Fruit fly (Drosophila melanogaster) whole organism, embryonic: ENCODE data around the gene CG8476.

Source experiments
- ATbp ChIP-seq: fragments of 200-800 bp; sonication (Bioruptor generic); optimal IDR thresholded peaks from 2 replicates; lab custom pipeline; 2017; ENCODE audit warnings: missing biosample characterization, mild to moderate bottlenecking, missing genetic modification characterization, missing genetic modification reagents
- Adf1 ChIP-seq: fragments of 200-800 bp; sonication (Bioruptor generic); IDR thresholded peaks from 2 replicates; pipeline ENCODE4 v1.3.6; 2022; ENCODE audit warnings: missing biosample characterization, missing genetic modification characterization
- Atf-2 ChIP-seq: fragments of 200-800 bp; sonication (Bioruptor generic); optimal IDR thresholded peaks from 2 replicates; lab custom pipeline; 2016; ENCODE audit warnings: missing biosample characterization, missing genetic modification characterization
- Awh ChIP-seq: fragments of 200-800 bp; sonication (Bioruptor generic); IDR thresholded peaks from 2 replicates; pipeline ENCODE4, ENCODE4 v1.3.6; 2022; ENCODE audit warnings: missing biosample characterization, missing genetic modification characterization
- BEAF-32 ChIP-seq: fragments of 200-800 bp; sonication (Bioruptor generic); optimal IDR thresholded peaks from 3 replicates; lab custom pipeline; 2017; ENCODE audit warnings: missing biosample characterization, missing genetic modification characterization, mild to moderate bottlenecking, moderate library complexity, missing genetic modification reagents
- CG10321 ChIP-seq: fragments of 200-800 bp; sonication (Bioruptor generic); IDR thresholded peaks from 2 replicates; pipeline ENCODE4 v1.3.6; 2022; ENCODE audit warnings: missing biosample characterization, missing genetic modification characterization
- CG12155 ChIP-seq: fragments of 200-800 bp; sonication (Bioruptor generic); optimal IDR thresholded peaks from 3 replicates; lab custom pipeline; 2016; ENCODE audit warnings: missing biosample characterization, missing genetic modification characterization
- CG12299 ChIP-seq: fragments of 200-800 bp; sonication (Bioruptor generic); optimal IDR thresholded peaks from 2 replicates; lab custom pipeline; 2018; ENCODE audit warnings: missing biosample characterization, mild to moderate bottlenecking, missing genetic modification characterization
- CG1233 ChIP-seq: fragments of 200-800 bp; sonication (Bioruptor generic); optimal IDR thresholded peaks from 4 replicates; lab custom pipeline; 2018; ENCODE audit warnings: missing biosample characterization, mild to moderate bottlenecking, missing genetic modification characterization
- CG13287 ChIP-seq: fragments of 200-800 bp; sonication (Bioruptor generic); IDR thresholded peaks from 2 replicates; pipeline ENCODE4 v1.3.6; 2022; ENCODE audit warnings: missing biosample characterization, missing genetic modification characterization; ENCODE audit not compliant: partially characterized antibody
- CG13894 ChIP-seq: fragments of 200-800 bp; sonication (Bioruptor generic); optimal IDR thresholded peaks from 3 replicates; lab custom pipeline; 2018; ENCODE audit warnings: missing biosample characterization, mild to moderate bottlenecking, missing genetic modification characterization, moderate library complexity
- CG14667 ChIP-seq: fragments of 200-800 bp; sonication (Bioruptor generic); IDR thresholded peaks from 2 replicates; pipeline ENCODE4 v1.3.6; 2022; ENCODE audit warnings: missing biosample characterization, missing genetic modification characterization
- CG17568 ChIP-seq: fragments of 200-800 bp; sonication (Bioruptor generic); optimal IDR thresholded peaks from 2 replicates; lab custom pipeline; 2018; ENCODE audit warnings: missing biosample characterization, mild to moderate bottlenecking, missing genetic modification characterization, moderate library complexity
- CG18599 ChIP-seq: fragments of 200-800 bp; sonication (Bioruptor generic); optimal IDR thresholded peaks from 3 replicates; lab custom pipeline; 2017; ENCODE audit warnings: missing biosample characterization, missing genetic modification characterization, mild to moderate bottlenecking, moderate library complexity, missing genetic modification reagents
- CG2202 ChIP-seq: fragments of 200-800 bp; sonication (Bioruptor generic); optimal IDR thresholded peaks from 2 replicates; lab custom pipeline; 2018; ENCODE audit warnings: missing biosample characterization, mild to moderate bottlenecking, missing genetic modification characterization
- CG31388 ChIP-seq: fragments of 200-800 bp; sonication (Bioruptor generic); optimal IDR thresholded peaks from 2 replicates; lab custom pipeline; 2016; ENCODE audit warnings: missing biosample characterization, missing genetic modification characterization
- CG3163 ChIP-seq: fragments of 200-800 bp; sonication (Bioruptor generic); optimal IDR thresholded peaks from 3 replicates; lab custom pipeline; 2016; ENCODE audit warnings: missing biosample characterization, missing genetic modification characterization
- CG3995 ChIP-seq: fragments of 200-800 bp; sonication (Bioruptor generic); optimal IDR thresholded peaks from 3 replicates; lab custom pipeline; 2016; ENCODE audit warnings: missing biosample characterization, missing genetic modification characterization
- CG4360 ChIP-seq: fragments of 200-800 bp; sonication (Bioruptor generic); IDR thresholded peaks from 2 replicates; pipeline ENCODE4 v1.3.6; 2022; ENCODE audit warnings: missing biosample characterization, missing genetic modification characterization
- CG43689 ChIP-seq: fragments of 200-800 bp; sonication (Bioruptor generic); IDR thresholded peaks from 2 replicates; pipeline ENCODE4 v1.3.6; 2022; ENCODE audit warnings: missing biosample characterization, missing genetic modification characterization
- CG6272 ChIP-seq: fragments of 200-800 bp; sonication (Bioruptor generic); IDR thresholded peaks from 2 replicates; pipeline ENCODE4 v1.3.6; 2022; ENCODE audit warnings: missing biosample characterization, missing genetic modification characterization
- CG6813 ChIP-seq: fragments of 200-800 bp; sonication (Bioruptor generic); optimal IDR thresholded peaks from 2 replicates; lab custom pipeline; 2017; ENCODE audit warnings: missing biosample characterization, missing genetic modification characterization, mild to moderate bottlenecking, moderate library complexity, missing genetic modification reagents
- CG8924 ChIP-seq: fragments of 200-800 bp; optimal IDR thresholded peaks from 3 replicates; lab custom pipeline; 2019; ENCODE audit warnings: missing biosample characterization, mild to moderate bottlenecking, missing genetic modification characterization, moderate library complexity
- CG9727 ChIP-seq: fragments of 200-800 bp; sonication (Bioruptor generic); optimal IDR thresholded peaks from 3 replicates; lab custom pipeline; 2017; ENCODE audit warnings: missing biosample characterization, mild to moderate bottlenecking, missing genetic modification characterization
- Dad ChIP-seq: fragments of 200-800 bp; sonication (Bioruptor generic); optimal IDR thresholded peaks from 3 replicates; lab custom pipeline; 2016; ENCODE audit warnings: missing biosample characterization, missing genetic modification characterization
- Dll ChIP-seq: fragments of 200-800 bp; sonication (Bioruptor generic); IDR thresholded peaks from 4 replicates; pipeline ENCODE4 v1.3.6; 2022; ENCODE audit warnings: missing biosample characterization, missing genetic modification characterization; ENCODE audit not compliant: partially characterized antibody
- GATAe ChIP-seq: fragments of 200-800 bp; sonication (Bioruptor generic); conservative IDR thresholded peaks from 2 replicates; pipeline ENCODE4 v1.3.6; 2022; ENCODE audit warnings: missing biosample characterization, missing genetic modification characterization
- Hr3 ChIP-seq: fragments of 200-800 bp; sonication (Bioruptor generic); optimal IDR thresholded peaks from 3 replicates; lab custom pipeline; 2016; ENCODE audit warnings: missing biosample characterization, missing genetic modification characterization
- Hr39 ChIP-seq: fragments of >200 bp; optimal IDR thresholded peaks from 2 replicates; lab custom pipeline; 2017
- Jarid2 ChIP-seq: fragments of 200-800 bp; sonication (Bioruptor generic); optimal IDR thresholded peaks from 3 replicates; lab custom pipeline; 2017; ENCODE audit warnings: mild to moderate bottlenecking, missing biosample characterization, missing genetic modification reagents, missing genetic modification characterization
- Mad ChIP-seq: fragments of 200-800 bp; sonication (Bioruptor generic); optimal IDR thresholded peaks from 2 replicates; lab custom pipeline; 2016; ENCODE audit warnings: missing biosample characterization, missing genetic modification characterization
- Med ChIP-seq: fragments of 200-800 bp; sonication (Bioruptor generic); peaks from one replicate; lab custom pipeline; 2016; ENCODE audit warnings: missing biosample characterization, missing genetic modification characterization, mild to moderate bottlenecking, inconsistent platforms, moderate library complexity
- PHDP ChIP-seq: fragments of 200-800 bp; sonication (Bioruptor generic); optimal IDR thresholded peaks from 3 replicates; lab custom pipeline; 2018; ENCODE audit warnings: missing biosample characterization, mild to moderate bottlenecking, missing genetic modification characterization, moderate library complexity
- Side ChIP-seq: fragments of 200-800 bp; sonication (Bioruptor generic); optimal IDR thresholded peaks from 2 replicates; lab custom pipeline; 2016; ENCODE audit warnings: missing biosample characterization, missing genetic modification characterization
- bbx ChIP-seq: fragments of 200-800 bp; sonication (Bioruptor generic); IDR thresholded peaks from 2 replicates; pipeline ENCODE4 v1.3.6; 2022; ENCODE audit warnings: missing biosample characterization, missing genetic modification characterization; ENCODE audit not compliant: partially characterized antibody
- cg ChIP-seq: fragments of 200-800 bp; sonication (Bioruptor generic); optimal IDR thresholded peaks from 3 replicates; lab custom pipeline; 2019; ENCODE audit warnings: missing biosample characterization, mild to moderate bottlenecking, missing genetic modification characterization, moderate library complexity
- chm ChIP-seq: fragments of 200-800 bp; sonication (Bioruptor generic); IDR thresholded peaks from 2 replicates; pipeline ENCODE4 v1.3.6; 2022; ENCODE audit warnings: missing biosample characterization, missing genetic modification characterization
- corto ChIP-seq: fragments of 200-800 bp; sonication (Bioruptor generic); optimal IDR thresholded peaks from 2 replicates; lab custom pipeline; 2016; ENCODE audit warnings: missing biosample characterization, mild to moderate bottlenecking, missing genetic modification characterization, moderate library complexity
- crp ChIP-seq, 2 experiments: fragments of 200-800 bp; sonication (Bioruptor generic); optimal IDR thresholded peaks; 2 replicates in 1 of 2; 3 replicates in 1 of 2; lab custom pipeline; 2017; ENCODE audit warnings: missing biosample characterization in 2 of 2, missing genetic modification characterization in 2 of 2, mild to moderate bottlenecking in 1 of 2, moderate library complexity in 1 of 2
- gro ChIP-seq: fragments of 200-800 bp; sonication (Bioruptor generic); optimal IDR thresholded peaks from 2 replicates; lab custom pipeline; 2016; ENCODE audit warnings: missing biosample characterization, missing genetic modification characterization
- ham ChIP-seq: fragments of 200-800 bp; sonication (Bioruptor generic); IDR thresholded peaks from 2 replicates; pipeline ENCODE4 v1.3.6; 2022; ENCODE audit warnings: missing biosample characterization, missing genetic modification characterization
- lov ChIP-seq, 2 experiments: fragments of 200-800 bp in 1 of 2; fragments of >200 bp in 1 of 2; sonication (Bioruptor generic) in 1 of 2; IDR thresholded peaks in 1 of 2; optimal IDR thresholded peaks in 1 of 2; 2 replicates in 1 of 2; 3 replicates in 1 of 2; pipeline versions ENCODE4 v1.3.6 to Lab custom; 2017 to 2022; ENCODE audit warnings: missing biosample characterization in 1 of 2, missing genetic modification characterization in 1 of 2
- onecut ChIP-seq: fragments of 200-800 bp; sonication (Bioruptor generic); IDR thresholded peaks from 2 replicates; pipeline ENCODE4 v1.3.6; 2022; ENCODE audit warnings: missing biosample characterization, missing genetic modification characterization
- stwl ChIP-seq: fragments of 200-800 bp; sonication (Bioruptor generic); optimal IDR thresholded peaks from 3 replicates; lab custom pipeline; 2018; ENCODE audit warnings: missing biosample characterization, mild to moderate bottlenecking, missing genetic modification characterization, moderate library complexity
- tio ChIP-seq: fragments of 200-800 bp; sonication (Bioruptor generic); optimal IDR thresholded peaks from 2 replicates; lab custom pipeline; 2017; ENCODE audit warnings: missing biosample characterization, missing genetic modification characterization, inconsistent platforms
- z ChIP-seq: fragments of 200-800 bp; sonication (Bioruptor generic); IDR thresholded peaks from 3 replicates; pipeline ENCODE4 v1.3.6; 2022; ENCODE audit warnings: missing biosample characterization, missing genetic modification characterization

Gene CG8476

dm6 chr3R:13260114-13260673, 39.8 kb upstream of the CG8476 start, which contains the start of gene CG11686 (continued):
- TF ChIP-seq bbx (GFP tag; lab: Robert Waterston, UW) = peak; percentile 56; the same call in 1 of the 2 replicates
- TF ChIP-seq CG13287 (GFP tag; lab: Robert Waterston, UW) = peak; percentile 42; the same call in 1 of the 2 replicates
- TF ChIP-seq lov (optimal IDR thresholded peaks at IDR 0.05; lab: Kevin White, UChicago) = no peak
- 0 out of 3 replicates have a peak, but pooled peaks have one; percentile 4 for TF ChIP-seq lov (GFP tag; IDR thresholded peaks at IDR 0.05; lab: Robert Waterston, UW)
- no peak for TF ChIP-seq Hr39 (lab: Kevin White, UChicago)
- TF ChIP-seq CG4360 (GFP tag; lab: Robert Waterston, UW) = no peak
- TF ChIP-seq CG8924 (tag; lab: Kevin White, UChicago) = no peak
- TF ChIP-seq chm = no peak
- no peak for TF ChIP-seq CG9727
- peak; percentile 9 for TF ChIP-seq stwl (tag; lab: Kevin White, UChicago)
- no peak for TF ChIP-seq CG10321 (GFP tag; lab: Robert Waterston, UW)

- TF ChIP-seq Hr3 (GFP tag; lab: Kevin White, UChicago) = no peak
- 0 out of 3 replicates have a peak, but pooled peaks have one; percentile 29 for TF ChIP-seq z
- no peak for TF ChIP-seq gro (GFP tag; lab: Kevin White, UChicago)
- TF ChIP-seq CG12299 = no peak
- no peak for TF ChIP-seq CG6272 (GFP tag; lab: Robert Waterston, UW)
- TF ChIP-seq CG6813 (GFP tag; lab: Kevin White, UChicago) = peak; percentile 2
- TF ChIP-seq GATAe = no peak
- no peak for TF ChIP-seq Side (GFP tag; lab: Kevin White, UChicago)
- no peak for TF ChIP-seq CG1233 (GFP tag; lab: Kevin White, UChicago)
- no peak for TF ChIP-seq CG14667
- peak; percentile 11 for TF ChIP-seq ATbp (GFP tag; lab: Kevin White, UChicago)
- no peak for TF ChIP-seq CG43689 (GFP tag; lab: Robert Waterston, UW)
- peak; percentile 66 for TF ChIP-seq onecut (GFP tag; lab: Robert Waterston, UW)
- no peak for TF ChIP-seq Mad (GFP tag; lab: Kevin White, UChicago)
- no peak for TF ChIP-seq CG17568 (GFP tag; lab: Kevin White, UChicago)
- no peak for TF ChIP-seq Atf-2 (GFP tag; lab: Kevin White, UChicago)
- TF ChIP-seq BEAF-32 (GFP tag; lab: Kevin White, UChicago) = no peak
- no peak for TF ChIP-seq tio (GFP tag; lab: Kevin White, UChicago)
- peak in 1 of 2 experiments; percentile 40 for TF ChIP-seq crp (GFP tag; optimal IDR thresholded peaks at IDR 0.05; lab: Kevin White, UChicago)
- no peak for TF ChIP-seq CG12155
- TF ChIP-seq Adf1 = peak; percentile 7; the same call in 1 of the 2 replicates
- 0 out of 4 replicates have a peak, but pooled peaks have one; percentile 22 for TF ChIP-seq Dll (GFP tag; lab: Robert Waterston, UW)
- peak; percentile 26 for TF ChIP-seq Med (GFP tag; lab: Kevin White, UChicago)
- TF ChIP-seq ham (GFP tag; lab: Robert Waterston, UW) = no peak
- TF ChIP-seq Awh (GFP tag; lab: Robert Waterston, UW) = no peak
- peak; percentile 19 for TF ChIP-seq PHDP
- TF ChIP-seq CG13894 (tag; lab: Kevin White, UChicago) = peak; percentile 49
- peak; percentile 11 for TF ChIP-seq CG18599 (GFP tag; lab: Kevin White, UChicago)
- TF ChIP-seq cg (GFP tag; lab: Kevin White, UChicago) = peak; percentile 58
- no peak for TF ChIP-seq Dad (GFP tag; lab: Kevin White, UChicago)
- TF ChIP-seq CG3995 (GFP tag; lab: Kevin White, UChicago) = no peak
- TF ChIP-seq Jarid2 (GFP tag; lab: Kevin White, UChicago) = peak; percentile 52
- peak; percentile 32 for TF ChIP-seq CG3163 (GFP tag; lab: Kevin White, UChicago)
- no peak for TF ChIP-seq CG31388 (GFP tag; lab: Kevin White, UChicago)
- no peak for TF ChIP-seq corto (GFP tag; lab: Kevin White, UChicago)
- no peak for TF ChIP-seq CG2202 (tag; lab: Kevin White, UChicago)
Measured at dm6 chr3R:13258696-13259567, 38.6 kb upstream of the CG8476 start, which contains the start of gene Ace. Ace (minus strand) TSS chr3R:13259517.
